Worm (Caenorhabditis elegans) whole organism, late embryonic: ENCODE measurements around the gene set-15.

Experiments used
- C08G9.2 ChIP-seq: sonication (generic microtip); optimal IDR thresholded peaks from 2 replicates; lab custom pipeline; 2016; ENCODE audit warnings: mild to moderate bottlenecking, missing genetic modification characterization, moderate library complexity, missing compliant biosample characterization
- C38D4.7 ChIP-seq: fragments of 200-800 bp; sonication (Bioruptor generic); optimal IDR thresholded peaks from 2 replicates; lab custom pipeline; 2018; ENCODE audit warnings: mild to moderate bottlenecking, missing genetic modification characterization, moderate library complexity, missing compliant biosample characterization
- K02D7.2 ChIP-seq: sonication (generic microtip); optimal IDR thresholded peaks from 2 replicates; lab custom pipeline; 2017; ENCODE audit warnings: mild to moderate bottlenecking, missing genetic modification characterization, missing compliant biosample characterization
- K09A11.1 ChIP-seq: sonication (generic microtip); optimal IDR thresholded peaks from 2 replicates; lab custom pipeline; 2017; ENCODE audit warnings: antibody characterized with exemption, mild to moderate bottlenecking, missing genetic modification characterization, missing compliant biosample characterization; ENCODE audit not compliant: insufficient read depth
- T23F11.4 ChIP-seq: fragments of 200-800 bp; sonication (Bioruptor generic); optimal IDR thresholded peaks from 2 replicates; lab custom pipeline; 2018; ENCODE audit warnings: mild to moderate bottlenecking, missing genetic modification characterization, missing compliant biosample characterization
- ahr-1 ChIP-seq: sonication (generic microtip); optimal IDR thresholded peaks from 2 replicates; lab custom pipeline; 2016; ENCODE audit warnings: missing genetic modification characterization, missing compliant biosample characterization
- ceh-14 ChIP-seq: sonication (generic microtip); optimal IDR thresholded peaks from 2 replicates; lab custom pipeline; 2016; ENCODE audit warnings: missing genotype, missing genetic modification characterization, missing compliant biosample characterization
- ceh-18 ChIP-seq: sonication (generic microtip); optimal IDR thresholded peaks from 2 replicates; lab custom pipeline; 2016; ENCODE audit warnings: missing genetic modification characterization, missing compliant biosample characterization
- ceh-19 ChIP-seq: fragments of 200-800 bp; sonication (Bioruptor generic); optimal IDR thresholded peaks from 2 replicates; lab custom pipeline; 2018; ENCODE audit warnings: mild to moderate bottlenecking, missing genetic modification characterization, missing compliant biosample characterization
- ceh-2 ChIP-seq: sonication (generic microtip); optimal IDR thresholded peaks from 2 replicates; lab custom pipeline; 2016; ENCODE audit warnings: missing genotype, missing genetic modification characterization, missing compliant biosample characterization
- ceh-22 ChIP-seq: sonication (generic microtip); optimal IDR thresholded peaks from 2 replicates; lab custom pipeline; 2017; ENCODE audit warnings: missing biosample characterization, missing genetic modification characterization
- ceh-30 ChIP-seq: fragments of 150-350 bp; optimal IDR thresholded peaks from 2 replicates; lab custom pipeline; 2014; ENCODE audit warnings: missing biosample characterization, missing genetic modification characterization
- ceh-34 ChIP-seq: sonication (generic microtip); optimal IDR thresholded peaks from 2 replicates; lab custom pipeline; 2016; ENCODE audit warnings: mild to moderate bottlenecking, missing genetic modification characterization, missing compliant biosample characterization
- ceh-48 ChIP-seq: sonication (generic microtip); optimal IDR thresholded peaks from 2 replicates; lab custom pipeline; 2016; ENCODE audit warnings: missing genetic modification characterization, inconsistent platforms, missing compliant biosample characterization
- dmd-4 ChIP-seq: sonication (generic microtip); optimal IDR thresholded peaks from 2 replicates; lab custom pipeline; 2016; ENCODE audit warnings: borderline replicate concordance, missing genetic modification characterization, missing compliant biosample characterization
- dve-1 ChIP-seq: sonication (generic microtip); optimal IDR thresholded peaks from 2 replicates; lab custom pipeline; 2017; ENCODE audit warnings: antibody characterized with exemption, mild to moderate bottlenecking, missing genetic modification characterization, missing compliant biosample characterization
- elt-4 ChIP-seq: sonication (generic microtip); optimal IDR thresholded peaks from 2 replicates; lab custom pipeline; 2016; ENCODE audit warnings: missing genetic modification characterization, missing compliant biosample characterization
- ets-4 ChIP-seq: sonication (generic microtip); optimal IDR thresholded peaks from 2 replicates; lab custom pipeline; 2016; ENCODE audit warnings: missing genetic modification characterization, missing compliant biosample characterization
- fkh-6 ChIP-seq: sonication (generic microtip); optimal IDR thresholded peaks from 2 replicates; lab custom pipeline; 2016; ENCODE audit warnings: missing genetic modification characterization, missing compliant biosample characterization
- hlh-8 ChIP-seq: sonication (generic microtip); optimal IDR thresholded peaks from 2 replicates; lab custom pipeline; 2016; ENCODE audit warnings: missing genotype, missing genetic modification characterization, missing compliant biosample characterization
- lim-6 ChIP-seq: sonication (generic microtip); optimal IDR thresholded peaks from 2 replicates; lab custom pipeline; 2016; ENCODE audit warnings: missing genetic modification characterization, missing compliant biosample characterization
- madf-2 ChIP-seq: sonication (generic microtip); optimal IDR thresholded peaks from 2 replicates; lab custom pipeline; 2017; ENCODE audit warnings: missing genetic modification characterization, missing compliant biosample characterization
- mec-3 ChIP-seq: sonication (generic microtip); optimal IDR thresholded peaks from 2 replicates; lab custom pipeline; 2016; ENCODE audit warnings: borderline replicate concordance, missing genetic modification characterization, missing compliant biosample characterization
- nhr-232 ChIP-seq: sonication (generic microtip); optimal IDR thresholded peaks from 2 replicates; lab custom pipeline; 2016; ENCODE audit warnings: missing genetic modification characterization, missing compliant biosample characterization
- npax-4 ChIP-seq: sonication (generic microtip); optimal IDR thresholded peaks from 2 replicates; lab custom pipeline; 2016; ENCODE audit warnings: missing genetic modification characterization, missing compliant biosample characterization
- odd-2 ChIP-seq: sonication (generic microtip); optimal IDR thresholded peaks from 2 replicates; lab custom pipeline; 2017; ENCODE audit warnings: antibody characterized with exemption, mild to moderate bottlenecking, missing genetic modification characterization, missing compliant biosample characterization
- pag-3 ChIP-seq: sonication (generic microtip); optimal IDR thresholded peaks from 2 replicates; lab custom pipeline; 2016; ENCODE audit warnings: missing compliant biosample characterization, missing genetic modification characterization, borderline replicate concordance
- pat-9 ChIP-seq: fragments of 200-800 bp; sonication (Bioruptor generic); optimal IDR thresholded peaks from 2 replicates; lab custom pipeline; 2018; ENCODE audit warnings: mild to moderate bottlenecking, missing genetic modification characterization, moderate library complexity, missing compliant biosample characterization
- pha-2 ChIP-seq: sonication (generic microtip); optimal IDR thresholded peaks from 2 replicates; lab custom pipeline; 2017; ENCODE audit warnings: mild to moderate bottlenecking, missing genetic modification characterization, missing compliant biosample characterization
- pha-4 ChIP-seq: fragments of 150-350 bp; optimal IDR thresholded peaks from 2 replicates; lab custom pipeline; 2018; ENCODE audit warnings: missing biosample characterization, missing genetic modification reagents, missing genetic modification characterization
- pqm-1 ChIP-seq: sonication (generic microtip); optimal IDR thresholded peaks from 2 replicates; lab custom pipeline; 2016; ENCODE audit warnings: missing genetic modification characterization, missing compliant biosample characterization
- ref-2 ChIP-seq: sonication (generic microtip); optimal IDR thresholded peaks from 2 replicates; lab custom pipeline; 2016; ENCODE audit warnings: missing genetic modification characterization, missing compliant biosample characterization
- rnt-1 ChIP-seq: sonication (generic microtip); optimal IDR thresholded peaks from 2 replicates; lab custom pipeline; 2016; ENCODE audit warnings: missing genetic modification characterization, missing compliant biosample characterization
- sdc-2 ChIP-seq: sonication (generic microtip); optimal IDR thresholded peaks from 2 replicates; lab custom pipeline; 2016; ENCODE audit warnings: missing genotype, missing genetic modification characterization, missing compliant biosample characterization
- syd-9 ChIP-seq: sonication (generic microtip); optimal IDR thresholded peaks from 2 replicates; lab custom pipeline; 2016; ENCODE audit warnings: mild to moderate bottlenecking, missing genetic modification characterization, moderate library complexity, missing compliant biosample characterization
- tbx-2 ChIP-seq: sonication (generic microtip); optimal IDR thresholded peaks from 2 replicates; lab custom pipeline; 2016; ENCODE audit warnings: missing genetic modification characterization, missing compliant biosample characterization
- ttx-3 ChIP-seq: sonication (generic microtip); optimal IDR thresholded peaks from 2 replicates; lab custom pipeline; 2016; ENCODE audit warnings: missing genetic modification reagents, missing genetic modification characterization, missing compliant biosample characterization
- unc-3 ChIP-seq, 2 experiments: fragments of 200-800 bp in 1 of 2; sonication (Bioruptor generic) in 1 of 2; sonication (generic microtip) in 1 of 2; conservative IDR thresholded peaks in 1 of 2; optimal IDR thresholded peaks in 1 of 2; 2 replicates each; pipeline versions ENCODE4 v1.3.6 to Lab custom; 2016 to 2022; ENCODE audit warnings: missing compliant biosample characterization in 2 of 2, missing genetic modification characterization in 2 of 2, missing genetic modification reagents in 1 of 2
- unc-55 ChIP-seq: sonication (generic microtip); optimal IDR thresholded peaks from 2 replicates; lab custom pipeline; 2017; ENCODE audit warnings: missing biosample characterization, missing genetic modification reagents, missing genetic modification characterization
- zip-5 ChIP-seq: sonication (generic microtip); optimal IDR thresholded peaks from 2 replicates; lab custom pipeline; 2016; ENCODE audit warnings: missing genetic modification characterization, missing compliant biosample characterization
- ztf-16 ChIP-seq: sonication (generic microtip); optimal IDR thresholded peaks from 2 replicates; lab custom pipeline; 2017; ENCODE audit warnings: missing genetic modification characterization, missing compliant biosample characterization

The set-15 gene

ce11 chrIV:4748408-4749105, 31.5 kb downstream of the set-15 start, which contains the start of gene cyc-2.1 (continued):
- TF ChIP-seq ceh-34 (tag; lab: Kevin White, UChicago) (peak; percentile 37), ets-4 (tag; lab: Kevin White, UChicago) (no peak), ceh-19 (no peak), lim-6 (no peak), unc-55 (peak; percentile 22), rnt-1 (tag; lab: Kevin White, UChicago) (peak; percentile 45), pha-4 (tag; lab: Kevin White, UChicago) (no peak), tbx-2 (peak; percentile 9), ceh-22 (tag; lab: Kevin White, UChicago) (no peak), madf-2 (tag; lab: Kevin White, UChicago) (no peak), ceh-18 (peak; percentile 15), mec-3 (tag; lab: Kevin White, UChicago) (no peak), C38D4.7 (GFP tag; lab: Kevin White, UChicago) (no peak), nhr-232 (no peak), syd-9 (no peak), dve-1 (tag; lab: Kevin White, UChicago) (no peak), T23F11.4 (GFP tag; lab: Kevin White, UChicago) (no peak), pqm-1 (tag; lab: Kevin White, UChicago) (peak; percentile 6), odd-2 (no peak), K09A11.1 (tag; lab: Kevin White, UChicago) (no peak), npax-4 (tag; lab: Kevin White, UChicago) (no peak), zip-5 (tag; lab: Kevin White, UChicago) (no peak), fkh-6 (no peak), ttx-3 (no peak), C08G9.2 (no peak), elt-4 (tag; lab: Kevin White, UChicago) (no peak), ceh-48 (no peak), unc-3 (GFP tag; conservative IDR thresholded peaks at IDR 0.05; lab: Robert Waterston, UW) (no peak), unc-3 (tag; optimal IDR thresholded peaks at IDR 0.05; lab: Kevin White, UChicago) (no peak), ahr-1 (tag; lab: Kevin White, UChicago) (no peak), dmd-4 (tag; lab: Kevin White, UChicago) (no peak), K02D7.2 (tag; lab: Kevin White, UChicago) (no peak), hlh-8 (tag; lab: Kevin White, UChicago) (no peak), ztf-16 (tag; lab: Kevin White, UChicago) (no peak), sdc-2 (tag; lab: Kevin White, UChicago) (peak; percentile 27), pag-3 (tag; lab: Kevin White, UChicago) (no peak), ref-2 (peak; percentile 7), pha-2 (tag; lab: Kevin White, UChicago) (peak; percentile 28), ceh-30 (tag; lab: Kevin White, UChicago) (no peak), pat-9 (tag; lab: Kevin White, UChicago) (no peak)

DNA sequence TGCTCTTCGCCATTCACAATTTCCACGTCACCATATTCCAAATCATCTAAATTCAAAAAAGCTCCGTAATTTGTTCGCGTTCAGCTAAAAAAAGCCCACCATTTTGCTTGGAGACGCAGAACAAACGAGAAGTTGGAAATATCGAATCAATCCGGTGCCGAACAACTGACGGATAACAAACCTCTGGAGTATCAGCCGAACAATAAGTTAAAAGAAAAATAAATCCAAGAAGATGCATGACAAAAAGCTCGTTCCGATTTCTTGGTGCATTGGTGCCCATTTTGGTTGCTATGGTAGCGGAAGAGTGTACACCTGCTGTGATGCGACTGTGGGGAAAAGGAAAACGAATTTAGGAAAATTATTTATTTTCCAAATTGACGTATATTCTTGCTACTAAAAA, 32.5 kb downstream of the set-15 start, which contains the start of gene tctn-1:
tctn-1 (minus strand) TSS at position 280 of the 400 bp plus-strand sequence.
- no peak for TF ChIP-seq unc-55
- no peak for TF ChIP-seq pag-3 (tag; lab: Kevin White, UChicago)
- no peak for TF ChIP-seq tbx-2
- TF ChIP-seq ceh-2 (tag; lab: Kevin White, UChicago), result no peak
- TF ChIP-seq ceh-14 (tag; lab: Kevin White, UChicago), result no peak
- no peak for TF ChIP-seq ceh-30 (tag; lab: Kevin White, UChicago)
- TF ChIP-seq rnt-1 (tag; lab: Kevin White, UChicago), result no peak
